Fruit fly (Drosophila melanogaster): Measurements from ENCODE around the gene betaTub85D.

Gene betaTub85D

dm6 chr3R:9428988-9429387 lies 18.9 kb upstream of the betaTub85D start (continued):
- no peak for TF ChIP-seq CG14667 (GFP tag; IDR thresholded peaks at IDR 0.05)
- TF ChIP-seq pnt (GFP tag; optimal IDR thresholded peaks at IDR 0.05), result no peak
- TF ChIP-seq br (optimal IDR thresholded peaks at IDR 0.05), result no peak
- TF ChIP-seq CG15011 (GFP tag; optimal IDR thresholded peaks at IDR 0.05), result peak; percentile 61
- peak; percentile 18 for TF ChIP-seq repo (GFP tag; optimal IDR thresholded peaks at IDR 0.05)
- TF ChIP-seq ara (GFP tag; IDR thresholded peaks at IDR 0.05), result peak; percentile 43
- TF ChIP-seq CG13624 (GFP tag; optimal IDR thresholded peaks at IDR 0.05), result peak; percentile 77
- 0 out of 2 replicates have a peak, but pooled peaks have one; percentile 34 for TF ChIP-seq CG32772 (GFP tag; IDR thresholded peaks at IDR 0.05)
- no peak for TF ChIP-seq Dll (GFP tag; IDR thresholded peaks at IDR 0.05; ENCODE audit: partially characterized antibody)
- TF ChIP-seq gcm2 (GFP tag; optimal IDR thresholded peaks at IDR 0.05), result no peak
- no peak for TF ChIP-seq abd-A (tag; optimal IDR thresholded peaks at IDR 0.05)
- peak; percentile 50 for TF ChIP-seq fu2 (GFP tag; optimal IDR thresholded peaks at IDR 0.05)
- TF ChIP-seq kni (GFP tag; optimal IDR thresholded peaks at IDR 0.05), result no peak
- TF ChIP-seq Oaz (GFP tag; IDR thresholded peaks at IDR 0.05), result peak; percentile 40; the same call in 1 of the 2 replicates
- TF ChIP-seq CG10979 (tag; optimal IDR thresholded peaks at IDR 0.05), result peak; percentile 42
- TF ChIP-seq gt (GFP tag; IDR thresholded peaks at IDR 0.05), result no peak
- peak; percentile 66 for TF ChIP-seq CG15601 (tag; optimal IDR thresholded peaks at IDR 0.05)
- TF ChIP-seq wor (GFP tag; IDR thresholded peaks at IDR 0.05), result no peak
- TF ChIP-seq CG33557 (GFP tag; optimal IDR thresholded peaks at IDR 0.05), result peak; percentile 31
- TF ChIP-seq trem (tag; optimal IDR thresholded peaks at IDR 0.05), result no peak
- peak; percentile 56 for TF ChIP-seq tap (tag; optimal IDR thresholded peaks at IDR 0.05)
- no peak for TF ChIP-seq CG3838 (GFP tag; optimal IDR thresholded peaks at IDR 0.05)
- TF ChIP-seq CG10147 (GFP tag; optimal IDR thresholded peaks at IDR 0.05), result peak; percentile 17
- peak; percentile 14 for TF ChIP-seq CG14710 (tag; optimal IDR thresholded peaks at IDR 0.05)
- no peak for TF ChIP-seq wdn (GFP tag; IDR thresholded peaks at IDR 0.05)
- peak; percentile 39 for TF ChIP-seq tin (GFP tag; optimal IDR thresholded peaks at IDR 0.05)
- TF ChIP-seq CG17359 (tag; optimal IDR thresholded peaks at IDR 0.05), result peak; percentile 80
- no peak for TF ChIP-seq CG30431 (GFP tag; optimal IDR thresholded peaks at IDR 0.05)
- TF ChIP-seq NfI (GFP tag; optimal IDR thresholded peaks at IDR 0.05), result peak; percentile 70
- no peak for TF ChIP-seq z (GFP tag; IDR thresholded peaks at IDR 0.05)
- peak; percentile 82 for TF ChIP-seq mam (GFP tag; optimal IDR thresholded peaks at IDR 0.05)
- TF ChIP-seq nerfin-2 (GFP tag; IDR thresholded peaks at IDR 0.05; ENCODE audit: partially characterized antibody), result no peak
- TF ChIP-seq CG2678 (tag; optimal IDR thresholded peaks at IDR 0.05), result peak; percentile 84
- no peak for TF ChIP-seq tna (GFP tag; IDR thresholded peaks at IDR 0.05; ENCODE audit: partially characterized antibody)
- no peak for TF ChIP-seq pan (optimal IDR thresholded peaks at IDR 0.05)
- TF ChIP-seq pan (GFP tag; optimal IDR thresholded peaks at IDR 0.05 in 1 of 2, IDR thresholded peaks at IDR 0.05 in 1 of 2), result peak in 1 of 2 experiments; percentile 53
- no peak for TF ChIP-seq CG6765 (GFP tag; optimal IDR thresholded peaks at IDR 0.05)
- no peak for TF ChIP-seq chinmo (GFP tag; IDR thresholded peaks at IDR 0.05; ENCODE audit: partially characterized antibody)
- peak; percentile 5 for TF ChIP-seq CG12299 (tag; optimal IDR thresholded peaks at IDR 0.05)
- no peak; the same call in 3 of the 4 replicates for TF ChIP-seq Gug (GFP tag; IDR thresholded peaks at IDR 0.05)
- TF ChIP-seq CG4730 (GFP tag; IDR thresholded peaks at IDR 0.05), result peak; percentile 53; the same call in 1 of the 2 replicates
- TF ChIP-seq gsb-n (tag; optimal IDR thresholded peaks at IDR 0.05), result no peak
- TF ChIP-seq Sry-β (GFP tag; optimal IDR thresholded peaks at IDR 0.05), result no peak
- no peak for TF ChIP-seq cg (GFP tag; optimal IDR thresholded peaks at IDR 0.05)
- TF ChIP-seq Hsf (GFP tag; optimal IDR thresholded peaks at IDR 0.05), result peak; percentile 44
- peak; percentile 76 for TF ChIP-seq Hand (GFP tag; optimal IDR thresholded peaks at IDR 0.05)
- peak; percentile 31 for TF ChIP-seq Camta (GFP tag; optimal IDR thresholded peaks at IDR 0.05)
- peak; percentile 67 for TF ChIP-seq ind (GFP tag; optimal IDR thresholded peaks at IDR 0.05)
- TF ChIP-seq CG11560 (tag; IDR thresholded peaks at IDR 0.05), result no peak
- no peak for TF ChIP-seq Lim3 (GFP tag; IDR thresholded peaks at IDR 0.05)
- TF ChIP-seq CG10462 (GFP tag; optimal IDR thresholded peaks at IDR 0.05), result no peak
- TF ChIP-seq CG12155 (GFP tag; optimal IDR thresholded peaks at IDR 0.05), result peak; percentile 54

All from whole organism, embryonic.